Fruit fly (Drosophila melanogaster) Kc167 (cell line): ENCODE data around the gene CG14327.

Experiments
- Myc ChIP-seq: fragments of >200 bp; optimal IDR thresholded peaks from 2 replicates; lab custom pipeline; 2017; ENCODE audit warnings: missing external identifiers
- Sin3A ChIP-seq: fragments of >200 bp; optimal IDR thresholded peaks from 2 replicates; lab custom pipeline; 2018; ENCODE audit warnings: missing external identifiers
- h ChIP-seq: fragments of >200 bp; optimal IDR thresholded peaks from 3 replicates; lab custom pipeline; 2018; ENCODE audit warnings: missing external identifiers
- insv ChIP-seq: fragments of >200 bp; optimal IDR thresholded peaks from 3 replicates; lab custom pipeline; 2018; ENCODE audit warnings: missing external identifiers
- psq ChIP-seq: fragments of >200 bp; optimal IDR thresholded peaks from 2 replicates; lab custom pipeline; 2017; ENCODE audit warnings: missing external identifiers
- ttk ChIP-seq: sonication (Bioruptor generic); optimal IDR thresholded peaks from 2 replicates; lab custom pipeline; 2017; ENCODE audit warnings: missing external identifiers

CG14327 gene

dm6 chr3R:17615746-17616145, 2.2 kb downstream of the CG14327 start:
- TF ChIP-seq ttk (lab: Kevin White, UChicago) (no peak), h (lab: Kevin White, UChicago) (no peak), Myc (lab: Kevin White, UChicago) (no peak), insv (no peak), Sin3A (no peak), psq (lab: Kevin White, UChicago) (no peak)

- TF ChIP-seq h (lab: Kevin White, UChicago) (no peak), Myc (lab: Kevin White, UChicago) (no peak), ttk (lab: Kevin White, UChicago) (no peak), psq (lab: Kevin White, UChicago) (no peak), Sin3A (no peak), insv (no peak)
These were observed 3.0 kb downstream of the CG14327 start for dm6 chr3R:17616541-17616940.

- TF ChIP-seq Myc (lab: Kevin White, UChicago) = no peak
- no peak for TF ChIP-seq Sin3A
- TF ChIP-seq h (lab: Kevin White, UChicago) = no peak
- no peak for TF ChIP-seq ttk (lab: Kevin White, UChicago)
- no peak for TF ChIP-seq insv
- TF ChIP-seq psq (lab: Kevin White, UChicago) = no peak
These were observed 3.8 kb downstream of the CG14327 start for dm6 chr3R:17617121-17617975.

- TF ChIP-seq psq (lab: Kevin White, UChicago) (no peak), insv (no peak), ttk (lab: Kevin White, UChicago) (no peak), Myc (lab: Kevin White, UChicago) (no peak), h (lab: Kevin White, UChicago) (no peak), Sin3A (no peak)
These were observed 4.4 kb downstream of the CG14327 start for dm6 chr3R:17617976-17618308.

- TF ChIP-seq Sin3A = no peak
- TF ChIP-seq psq (lab: Kevin White, UChicago) = no peak
- no peak for TF ChIP-seq insv
- no peak for TF ChIP-seq h (lab: Kevin White, UChicago)
- no peak for TF ChIP-seq ttk (lab: Kevin White, UChicago)
- TF ChIP-seq Myc (lab: Kevin White, UChicago) = no peak
These were observed 5.2 kb downstream of the CG14327 start, which contains the start of the genes CG14324 and CG14326 for dm6 chr3R:17618699-17619150. CG14324 (minus strand) TSS chr3R:17618799. CG14326 (plus strand) TSS chr3R:17619100.

dm6 chr3R:17619726-17620282, 6.3 kb downstream of the CG14327 start:
- TF ChIP-seq Myc (lab: Kevin White, UChicago) = no peak
- no peak for TF ChIP-seq insv
- no peak for TF ChIP-seq psq (lab: Kevin White, UChicago)
- no peak for TF ChIP-seq h (lab: Kevin White, UChicago)
- no peak for TF ChIP-seq Sin3A
- TF ChIP-seq ttk (lab: Kevin White, UChicago) = no peak

dm6 chr3R:17622062-17622766, 8.7 kb downstream of the CG14327 start, which contains the start of gene CG14323:
CG14323 (minus strand) TSS chr3R:17622112.
- TF ChIP-seq insv (no peak), h (lab: Kevin White, UChicago) (no peak), psq (lab: Kevin White, UChicago) (no peak), ttk (lab: Kevin White, UChicago) (no peak), Sin3A (no peak), Myc (lab: Kevin White, UChicago) (no peak)

- TF ChIP-seq Sin3A (no peak), Myc (lab: Kevin White, UChicago) (no peak), psq (lab: Kevin White, UChicago) (no peak), insv (no peak), ttk (lab: Kevin White, UChicago) (no peak), h (lab: Kevin White, UChicago) (no peak)
These were observed 11.0 kb downstream of the CG14327 start for dm6 chr3R:17624549-17624948.

dm6 chr3R:17624968-17625367, 11.5 kb downstream of the CG14327 start, which contains the start of gene AttD:
AttD (plus strand) TSS chr3R:17625268.
- TF ChIP-seq h (lab: Kevin White, UChicago) (no peak), Myc (lab: Kevin White, UChicago) (no peak), Sin3A (no peak), psq (lab: Kevin White, UChicago) (no peak), insv (no peak), ttk (lab: Kevin White, UChicago) (no peak)

dm6 chr3R:17626827-17627226, 13.3 kb downstream of the CG14327 start, which contains the start of gene CG14325:
CG14325 (plus strand) TSS chr3R:17627127.
- TF ChIP-seq h (lab: Kevin White, UChicago) (no peak), insv (no peak), Myc (lab: Kevin White, UChicago) (no peak), Sin3A (no peak), psq (lab: Kevin White, UChicago) (no peak), ttk (lab: Kevin White, UChicago) (no peak)

- TF ChIP-seq h (lab: Kevin White, UChicago) (no peak), ttk (lab: Kevin White, UChicago) (no peak), Sin3A (no peak), Myc (lab: Kevin White, UChicago) (no peak), psq (lab: Kevin White, UChicago) (no peak), insv (no peak)
These were observed 16.9 kb downstream of the CG14327 start, which contains the start of gene CG43175 for dm6 chr3R:17630417-17630816. CG43175 (plus strand) TSS chr3R:17630717.
